Worm (Caenorhabditis elegans) whole organism, mixed stage, embryonic: ENCODE results near the gene algn-13.
A peak's percentile ranks its signal among the peaks of the same experiment; 100 is the strongest.

Experiments used
- M03D4.4 ChIP-seq: sonication (generic microtip); optimal IDR thresholded peaks from 2 replicates; lab custom pipeline; 2017; ENCODE audit warnings: mild to moderate bottlenecking, missing genetic modification characterization, missing compliant biosample characterization
- bed-3 ChIP-seq: fragments of 200-800 bp; sonication (Bioruptor generic); optimal IDR thresholded peaks from 3 replicates; lab custom pipeline; 2018; ENCODE audit warnings: mild to moderate bottlenecking, missing genetic modification characterization, moderate library complexity, missing compliant biosample characterization
- blmp-1 ChIP-seq: fragments of 150-350 bp; optimal IDR thresholded peaks from 2 replicates; lab custom pipeline; 2014; ENCODE audit warnings: missing biosample characterization, missing genetic modification characterization
- ceh-39 ChIP-seq: fragments of 150-350 bp; optimal IDR thresholded peaks from 2 replicates; lab custom pipeline; 2014; ENCODE audit warnings: missing biosample characterization, missing genetic modification characterization
- ceh-43 ChIP-seq: fragments of 200-800 bp; sonication (Bioruptor generic); optimal IDR thresholded peaks from 2 replicates; lab custom pipeline; 2018; ENCODE audit warnings: mild to moderate bottlenecking, missing genetic modification characterization, moderate library complexity, missing compliant biosample characterization
- ceh-83 ChIP-seq: fragments of 200-800 bp; sonication (Bioruptor generic); optimal IDR thresholded peaks from 2 replicates; lab custom pipeline; 2018; ENCODE audit warnings: mild to moderate bottlenecking, missing genetic modification characterization, missing compliant biosample characterization
- ces-1 ChIP-seq: fragments of 150-350 bp; optimal IDR thresholded peaks from 2 replicates; lab custom pipeline; 2014; ENCODE audit warnings: missing biosample characterization, missing genetic modification reagents, missing genetic modification characterization
- cnd-1 ChIP-seq: fragments of 200-800 bp; sonication (Bioruptor generic); optimal IDR thresholded peaks from 2 replicates; lab custom pipeline; 2018; ENCODE audit warnings: mild to moderate bottlenecking, missing genetic modification characterization, missing compliant biosample characterization
- drap-1 ChIP-seq: fragments of 200-800 bp; sonication (Bioruptor generic); optimal IDR thresholded peaks from 3 replicates; lab custom pipeline; 2018; ENCODE audit warnings: mild to moderate bottlenecking, missing genetic modification characterization, missing compliant biosample characterization
- elt-1 ChIP-seq: sonication (generic microtip); optimal IDR thresholded peaks from 2 replicates; lab custom pipeline; 2017; ENCODE audit warnings: missing genetic modification characterization, mild to moderate bottlenecking, missing compliant biosample characterization, antibody characterized with exemption, moderate library complexity, borderline replicate concordance; ENCODE audit not compliant: insufficient read depth
- elt-3 ChIP-seq: fragments of 150-350 bp; optimal IDR thresholded peaks from 2 replicates; lab custom pipeline; 2014; ENCODE audit warnings: missing biosample characterization, missing genetic modification characterization
- flh-1 ChIP-seq: fragments of 200-800 bp; sonication (Bioruptor generic); optimal IDR thresholded peaks from 2 replicates; lab custom pipeline; 2018; ENCODE audit warnings: mild to moderate bottlenecking, missing genetic modification characterization, moderate library complexity, missing compliant biosample characterization
- ham-2 ChIP-seq: fragments of 200-800 bp; sonication (Bioruptor generic); optimal IDR thresholded peaks from 2 replicates; lab custom pipeline; 2018; ENCODE audit warnings: mild to moderate bottlenecking, missing genetic modification characterization, missing compliant biosample characterization
- hlh-1 ChIP-seq: fragments of 150-350 bp; optimal IDR thresholded peaks from 2 replicates; lab custom pipeline; 2014; ENCODE audit warnings: missing biosample characterization, missing genetic modification reagents, missing genetic modification characterization
- lin-13 ChIP-seq: fragments of 150-350 bp; optimal IDR thresholded peaks from 2 replicates; lab custom pipeline; 2014; ENCODE audit warnings: missing biosample characterization, missing genetic modification characterization
- lin-32 ChIP-seq: fragments of 200-800 bp; sonication (Bioruptor generic); optimal IDR thresholded peaks from 2 replicates; lab custom pipeline; 2018; ENCODE audit warnings: mild to moderate bottlenecking, missing genetic modification characterization, missing compliant biosample characterization
- lsy-2 ChIP-seq: fragments of 150-350 bp; optimal IDR thresholded peaks from 2 replicates; lab custom pipeline; 2014; ENCODE audit warnings: missing biosample characterization, missing genetic modification characterization
- mab-5 ChIP-seq: fragments of 150-350 bp; optimal IDR thresholded peaks from 2 replicates; lab custom pipeline; 2014; ENCODE audit warnings: missing biosample characterization, missing genetic modification characterization
- mep-1 ChIP-seq: fragments of 150-350 bp; optimal IDR thresholded peaks from 2 replicates; lab custom pipeline; 2017; ENCODE audit warnings: missing biosample characterization, missing genetic modification reagents, missing genetic modification characterization, inconsistent platforms
- mls-2 ChIP-seq: sonication (generic microtip); optimal IDR thresholded peaks from 2 replicates; lab custom pipeline; 2016; ENCODE audit warnings: mild to moderate bottlenecking, missing genetic modification characterization, moderate library complexity, missing compliant biosample characterization
- nhr-12 ChIP-seq: fragments of 150-350 bp; optimal IDR thresholded peaks from 2 replicates; lab custom pipeline; 2014; ENCODE audit warnings: missing biosample characterization, missing genetic modification characterization
- nhr-2 ChIP-seq: fragments of 150-350 bp; optimal IDR thresholded peaks from 2 replicates; lab custom pipeline; 2014; ENCODE audit warnings: missing biosample characterization, missing genetic modification characterization
- nhr-237 ChIP-seq: fragments of 150-350 bp; optimal IDR thresholded peaks from 2 replicates; lab custom pipeline; 2014; ENCODE audit warnings: missing biosample characterization, missing genetic modification characterization
- nhr-28 ChIP-seq: fragments of 150-350 bp; optimal IDR thresholded peaks from 2 replicates; lab custom pipeline; 2014; ENCODE audit warnings: missing biosample characterization, missing genetic modification characterization
- nhr-76 ChIP-seq: sonication (generic microtip); optimal IDR thresholded peaks from 2 replicates; lab custom pipeline; 2017; ENCODE audit warnings: missing biosample characterization, missing genetic modification characterization
- pha-4 ChIP-seq: fragments of 150-350 bp; optimal IDR thresholded peaks from 2 replicates; lab custom pipeline; 2018; ENCODE audit warnings: missing biosample characterization, missing genetic modification reagents, missing genetic modification characterization
- sem-2 ChIP-seq: fragments of 200-800 bp; sonication (Bioruptor generic); optimal IDR thresholded peaks from 2 replicates; lab custom pipeline; 2018; ENCODE audit warnings: mild to moderate bottlenecking, missing genetic modification characterization, missing compliant biosample characterization
- snpc-4 ChIP-seq: fragments of 150-350 bp; optimal IDR thresholded peaks from 2 replicates; lab custom pipeline; 2014; ENCODE audit warnings: missing biosample characterization, missing genetic modification characterization
- sptf-1 ChIP-seq: sonication (generic microtip); optimal IDR thresholded peaks from 2 replicates; lab custom pipeline; 2017; ENCODE audit warnings: mild to moderate bottlenecking, missing genetic modification characterization, moderate library complexity, missing compliant biosample characterization
- tbx-8 ChIP-seq: fragments of 200-800 bp; sonication (Bioruptor generic); optimal IDR thresholded peaks from 2 replicates; lab custom pipeline; 2018; ENCODE audit warnings: mild to moderate bottlenecking, missing genetic modification characterization, moderate library complexity, missing compliant biosample characterization
- unc-120 ChIP-seq: sonication (generic microtip); optimal IDR thresholded peaks from 2 replicates; lab custom pipeline; 2017; ENCODE audit warnings: missing genetic modification characterization, missing compliant biosample characterization; ENCODE audit not compliant: poor library complexity, severe bottlenecking
- unc-39 ChIP-seq: fragments of 150-350 bp; optimal IDR thresholded peaks from 2 replicates; lab custom pipeline; 2014; ENCODE audit warnings: missing biosample characterization, missing genetic modification characterization
- unc-62 ChIP-seq: fragments of 150-350 bp; optimal IDR thresholded peaks from 2 replicates; lab custom pipeline; 2014; ENCODE audit warnings: missing biosample characterization, missing genetic modification reagents, missing genetic modification characterization
- zip-8 ChIP-seq: fragments of 150-350 bp; optimal IDR thresholded peaks from 2 replicates; lab custom pipeline; 2014; ENCODE audit warnings: missing biosample characterization, missing genetic modification characterization
- ztf-11 ChIP-seq: fragments of 150-350 bp; optimal IDR thresholded peaks from 2 replicates; lab custom pipeline; 2014; ENCODE audit warnings: missing biosample characterization, missing genetic modification characterization

algn-13 gene

ce11 chrV:13961927-13962419 lies at the start of gene algn-13, which contains the start of gene R10D12.13:
TSS of gene algn-13 (minus strand) at chrV:13961977.
TSS of gene R10D12.13 (plus strand) at chrV:13962417.
- no peak for TF ChIP-seq nhr-237 (tag; lab: Kevin White, UChicago)
- no peak for TF ChIP-seq ceh-39 (tag; lab: Kevin White, UChicago)
- TF ChIP-seq lsy-2 (tag; lab: Kevin White, UChicago): peak; percentile 37
- TF ChIP-seq zip-8 (tag; lab: Kevin White, UChicago): no peak
- TF ChIP-seq lin-13 (tag; lab: Kevin White, UChicago): peak; percentile 66
- peak; percentile 77 for TF ChIP-seq cnd-1 (tag; lab: Kevin White, UChicago)
- TF ChIP-seq lin-32: peak; percentile 41
- TF ChIP-seq hlh-1 (tag; lab: Kevin White, UChicago): peak; percentile 26
- TF ChIP-seq mab-5: peak; percentile 60
- TF ChIP-seq ceh-83 (GFP tag; lab: Kevin White, UChicago): peak; percentile 79
- TF ChIP-seq tbx-8 (GFP tag; lab: Kevin White, UChicago): peak; percentile 64
- no peak for TF ChIP-seq unc-39 (tag; lab: Kevin White, UChicago)
- TF ChIP-seq mls-2 (tag; lab: Kevin White, UChicago): peak; percentile 84
- peak; percentile 52 for TF ChIP-seq pha-4 (tag; lab: Kevin White, UChicago)
- TF ChIP-seq drap-1 (GFP tag; lab: Kevin White, UChicago): peak; percentile 81
- peak; percentile 24 for TF ChIP-seq nhr-2 (tag; lab: Kevin White, UChicago)
- peak; percentile 91 for TF ChIP-seq unc-120 (tag; lab: Kevin White, UChicago)
- peak; percentile 68 for TF ChIP-seq ceh-43
- peak; percentile 59 for TF ChIP-seq ztf-11 (tag; lab: Kevin White, UChicago)
- TF ChIP-seq blmp-1 (tag; lab: Kevin White, UChicago): peak; percentile 52
- no peak for TF ChIP-seq unc-62
- peak; percentile 64 for TF ChIP-seq sem-2 (GFP tag; lab: Kevin White, UChicago)
- TF ChIP-seq elt-3 (tag; lab: Kevin White, UChicago): peak; percentile 16
- TF ChIP-seq sptf-1 (tag; lab: Kevin White, UChicago): peak; percentile 92
- peak; percentile 79 for TF ChIP-seq mep-1 (tag; lab: Kevin White, UChicago)
- TF ChIP-seq flh-1 (GFP tag; lab: Kevin White, UChicago): peak; percentile 64
- no peak for TF ChIP-seq nhr-12 (tag; lab: Kevin White, UChicago)
- peak; percentile 60 for TF ChIP-seq ham-2 (GFP tag; lab: Kevin White, UChicago)
- TF ChIP-seq ces-1 (GFP tag; lab: Kevin White, UChicago): peak; percentile 40
- TF ChIP-seq nhr-76 (tag; lab: Kevin White, UChicago): no peak
- TF ChIP-seq M03D4.4: peak; percentile 86
- no peak for TF ChIP-seq snpc-4 (tag; lab: Kevin White, UChicago)
- TF ChIP-seq elt-1 (tag; lab: Kevin White, UChicago): peak; percentile 47
- peak; percentile 70 for TF ChIP-seq bed-3
- TF ChIP-seq nhr-28: no peak

- TF ChIP-seq hlh-1 (tag; lab: Kevin White, UChicago): no peak
- TF ChIP-seq nhr-2 (tag; lab: Kevin White, UChicago): no peak
- TF ChIP-seq tbx-8 (GFP tag; lab: Kevin White, UChicago): no peak
- peak; percentile 13 for TF ChIP-seq sem-2 (GFP tag; lab: Kevin White, UChicago)
- TF ChIP-seq mab-5: no peak
- TF ChIP-seq ham-2 (GFP tag; lab: Kevin White, UChicago): no peak
Measured at ce11 chrV:14011427-14011826, 49.6 kb upstream of the algn-13 start.

ce11 chrV:14010021-14010420 lies 48.2 kb upstream of the algn-13 start:
- TF ChIP-seq nhr-28 (no peak), ztf-11 (tag; lab: Kevin White, UChicago) (no peak), pha-4 (tag; lab: Kevin White, UChicago) (no peak), sptf-1 (tag; lab: Kevin White, UChicago) (no peak), cnd-1 (tag; lab: Kevin White, UChicago) (no peak), nhr-12 (tag; lab: Kevin White, UChicago) (no peak), lsy-2 (tag; lab: Kevin White, UChicago) (no peak), elt-3 (tag; lab: Kevin White, UChicago) (no peak), lin-13 (tag; lab: Kevin White, UChicago) (no peak), ham-2 (GFP tag; lab: Kevin White, UChicago) (no peak), mls-2 (tag; lab: Kevin White, UChicago) (no peak)
